Worm (Caenorhabditis elegans) whole organism, young adult: ENCODE measurements around the gene cpna-5.
A peak's percentile ranks its signal among the peaks of the same experiment; 100 is the strongest.

Source experiments
- B0019.2 ChIP-seq: fragments of 200-800 bp; sonication (Bioruptor generic); conservative IDR thresholded peaks from 2 replicates; pipeline ENCODE4 v1.3.6; 2022; ENCODE audit warnings: missing genetic modification reagents, missing genetic modification characterization, missing compliant biosample characterization
- C17E4.6 ChIP-seq: fragments of 200-800 bp; sonication (Bioruptor generic); IDR thresholded peaks from 2 replicates; pipeline ENCODE4 v1.3.6; 2022; ENCODE audit warnings: missing genetic modification reagents, missing genetic modification characterization, missing compliant biosample characterization
- D2030.7 ChIP-seq: fragments of 200-800 bp; sonication (Bioruptor generic); IDR thresholded peaks from 2 replicates; pipeline ENCODE4 v1.3.6; 2022; ENCODE audit warnings: missing genetic modification reagents, missing genetic modification characterization, missing compliant biosample characterization
- F10E7.11 ChIP-seq: sonication (generic microtip); optimal IDR thresholded peaks from 2 replicates; lab custom pipeline; 2017; ENCODE audit warnings: mild to moderate bottlenecking, missing genetic modification characterization, moderate library complexity, missing compliant biosample characterization
- F39B2.1 ChIP-seq: fragments of 200-800 bp; sonication (Bioruptor generic); IDR thresholded peaks from 2 replicates; pipeline ENCODE4 v1.3.6; 2022; ENCODE audit warnings: missing genetic modification reagents, missing genetic modification characterization, missing compliant biosample characterization
- F57C9.4 ChIP-seq: sonication (generic microtip); optimal IDR thresholded peaks from 2 replicates; lab custom pipeline; 2017; ENCODE audit warnings: mild to moderate bottlenecking, missing genetic modification characterization, missing compliant biosample characterization
- T07F8.4 ChIP-seq: sonication (generic microtip); optimal IDR thresholded peaks from 2 replicates; lab custom pipeline; 2016; ENCODE audit warnings: mild to moderate bottlenecking, missing genetic modification characterization, moderate library complexity, missing compliant biosample characterization
- Y53F4B.3 ChIP-seq: fragments of 200-800 bp; sonication (Bioruptor generic); IDR thresholded peaks from 2 replicates; pipeline ENCODE4 v1.3.6; 2022; ENCODE audit warnings: missing genetic modification reagents, missing genetic modification characterization, missing compliant biosample characterization
- Y79H2A.3 ChIP-seq: fragments of 200-800 bp; sonication (Bioruptor generic); conservative IDR thresholded peaks from 2 replicates; pipeline ENCODE4 v1.3.6; 2022; ENCODE audit warnings: missing genetic modification reagents, missing genetic modification characterization, missing compliant biosample characterization
- Y95B8A.8 ChIP-seq: fragments of 200-800 bp; sonication (Bioruptor generic); IDR thresholded peaks from 2 replicates; pipeline ENCODE4 v1.3.6; 2022; ENCODE audit warnings: missing genetic modification reagents, missing genetic modification characterization, missing compliant biosample characterization
- athp-1 ChIP-seq: sonication (generic microtip); optimal IDR thresholded peaks from 2 replicates; lab custom pipeline; 2017; ENCODE audit warnings: mild to moderate bottlenecking, missing genetic modification characterization, missing compliant biosample characterization
- attf-3 ChIP-seq: fragments of 200-800 bp; sonication (Bioruptor generic); conservative IDR thresholded peaks from 2 replicates; pipeline ENCODE4 v1.3.6; 2022; ENCODE audit warnings: missing genetic modification reagents, missing genetic modification characterization, missing compliant biosample characterization
- attf-6 ChIP-seq: fragments of 200-800 bp; sonication (Bioruptor generic); IDR thresholded peaks from 2 replicates; pipeline ENCODE4 v1.3.6; 2022; ENCODE audit warnings: missing genetic modification reagents, missing genetic modification characterization, missing compliant biosample characterization
- bed-1 ChIP-seq: fragments of 200-800 bp; sonication (Bioruptor generic); IDR thresholded peaks from 2 replicates; pipeline ENCODE4 v1.3.6; 2022; ENCODE audit warnings: missing genetic modification reagents, missing genetic modification characterization, missing compliant biosample characterization
- cebp-1 ChIP-seq, 2 experiments: fragments of 200-800 bp in 1 of 2; sonication (Bioruptor generic) in 1 of 2; sonication (generic microtip) in 1 of 2; IDR thresholded peaks in 1 of 2; optimal IDR thresholded peaks in 1 of 2; 2 replicates each; pipeline versions ENCODE4 v1.3.6 to Lab custom; 2017 to 2022; ENCODE audit warnings: missing compliant biosample characterization in 2 of 2, missing genetic modification characterization in 2 of 2, mild to moderate bottlenecking in 1 of 2, missing genetic modification reagents in 1 of 2, moderate library complexity in 1 of 2
- ceh-100 ChIP-seq: fragments of 200-800 bp; sonication (Bioruptor generic); IDR thresholded peaks from 2 replicates; pipeline ENCODE4 v1.3.6; 2022; ENCODE audit warnings: missing genetic modification reagents, missing genetic modification characterization, missing compliant biosample characterization
- ceh-27 ChIP-seq: fragments of 200-800 bp; sonication (Bioruptor generic); optimal IDR thresholded peaks from 2 replicates; lab custom pipeline; 2018; ENCODE audit warnings: mild to moderate bottlenecking, missing genetic modification characterization, moderate library complexity, missing compliant biosample characterization
- ceh-40 ChIP-seq: fragments of 200-800 bp; sonication (Bioruptor generic); IDR thresholded peaks from 2 replicates; pipeline ENCODE4 v1.3.6; 2022; ENCODE audit warnings: missing genetic modification characterization, missing compliant biosample characterization
- ceh-79 ChIP-seq: sonication (generic microtip); optimal IDR thresholded peaks from 2 replicates; lab custom pipeline; 2017; ENCODE audit warnings: mild to moderate bottlenecking, missing genetic modification characterization, missing compliant biosample characterization
- ceh-91 ChIP-seq: fragments of 200-800 bp; sonication (Bioruptor generic); IDR thresholded peaks from 2 replicates; pipeline ENCODE4 v1.3.6; 2022; ENCODE audit warnings: missing genetic modification reagents, missing genetic modification characterization, missing compliant biosample characterization
- dox-1 ChIP-seq: fragments of 200-800 bp; sonication (Bioruptor generic); IDR thresholded peaks from 2 replicates; pipeline ENCODE4 v1.3.6; 2022; ENCODE audit warnings: missing genetic modification reagents, missing genetic modification characterization, missing compliant biosample characterization
- hmg-1.2 ChIP-seq: fragments of 200-800 bp; sonication (Bioruptor generic); IDR thresholded peaks from 2 replicates; pipeline ENCODE4 v1.3.6; 2022; ENCODE audit warnings: missing genetic modification reagents, missing genetic modification characterization, missing compliant biosample characterization
- lag-1 ChIP-seq: fragments of 200-800 bp; sonication (Bioruptor generic); IDR thresholded peaks from 2 replicates; pipeline ENCODE4 v1.3.6; 2022; ENCODE audit warnings: missing genetic modification reagents, missing genetic modification characterization, missing compliant biosample characterization
- let-607 ChIP-seq, 2 experiments: fragments of 200-800 bp in 1 of 2; sonication (Bioruptor generic) in 1 of 2; sonication (generic microtip) in 1 of 2; optimal IDR thresholded peaks; 2 replicates each; lab custom pipeline; 2016 to 2018; ENCODE audit warnings: mild to moderate bottlenecking in 2 of 2, missing compliant biosample characterization in 2 of 2, missing genetic modification characterization in 2 of 2, moderate library complexity in 2 of 2, missing genotype in 1 of 2
- lsy-27 ChIP-seq: sonication (generic microtip); optimal IDR thresholded peaks from 2 replicates; lab custom pipeline; 2017; ENCODE audit warnings: missing genetic modification characterization, mild to moderate bottlenecking, missing compliant biosample characterization, antibody characterized with exemption, missing genotype, borderline replicate concordance; ENCODE audit not compliant: insufficient read depth
- madf-8 ChIP-seq: fragments of 200-800 bp; sonication (Bioruptor generic); conservative IDR thresholded peaks from 2 replicates; pipeline ENCODE4 v1.3.6; 2022; ENCODE audit warnings: missing genetic modification reagents, missing genetic modification characterization, missing compliant biosample characterization
- mcd-1 ChIP-seq: fragments of 200-800 bp; sonication (Bioruptor generic); IDR thresholded peaks from 2 replicates; pipeline ENCODE4 v1.3.6; 2022; ENCODE audit warnings: missing genetic modification reagents, missing genetic modification characterization, missing compliant biosample characterization
- nfya-1 ChIP-seq: sonication (generic microtip); optimal IDR thresholded peaks from 2 replicates; lab custom pipeline; 2017; ENCODE audit warnings: antibody characterized with exemption, missing compliant biosample characterization, missing genetic modification characterization, borderline replicate concordance; ENCODE audit not compliant: insufficient read depth
- nfyb-1 ChIP-seq: fragments of 200-800 bp; sonication (Bioruptor generic); IDR thresholded peaks from 2 replicates; pipeline ENCODE4 v1.3.6; 2022; ENCODE audit warnings: missing genetic modification reagents, missing genetic modification characterization, missing compliant biosample characterization
- nhr-90 ChIP-seq: sonication (generic microtip); optimal IDR thresholded peaks from 2 replicates; lab custom pipeline; 2016; ENCODE audit warnings: missing genotype, mild to moderate bottlenecking, missing genetic modification characterization, missing compliant biosample characterization
- pbrm-1 ChIP-seq: fragments of 200-800 bp; sonication (Bioruptor generic); IDR thresholded peaks from 2 replicates; pipeline ENCODE4 v1.3.6; 2022; ENCODE audit warnings: missing genetic modification reagents, missing genetic modification characterization, missing compliant biosample characterization
- rcor-1 ChIP-seq: fragments of 200-800 bp; sonication (Bioruptor generic); IDR thresholded peaks from 2 replicates; pipeline ENCODE4 v1.3.6; 2022; ENCODE audit warnings: missing genetic modification reagents, missing genetic modification characterization, missing compliant biosample characterization
- snpc-1.1 ChIP-seq: sonication (generic microtip); optimal IDR thresholded peaks from 2 replicates; lab custom pipeline; 2017; ENCODE audit warnings: missing genetic modification characterization, mild to moderate bottlenecking, missing compliant biosample characterization, antibody characterized with exemption, moderate library complexity, missing genotype, missing genetic modification reagents; ENCODE audit not compliant: insufficient read depth
- snpc-3.4 ChIP-seq: sonication (generic microtip); optimal IDR thresholded peaks from 2 replicates; lab custom pipeline; 2017; ENCODE audit warnings: missing genetic modification characterization, mild to moderate bottlenecking, missing compliant biosample characterization, antibody characterized with exemption, moderate library complexity, missing genotype, missing genetic modification reagents
- snpc-4 ChIP-seq, 5 experiments: fragments of 150-350 bp in 1 of 5; sonication (generic microtip) in 4 of 5; optimal IDR thresholded peaks; 2 replicates each; lab custom pipeline; 2014 to 2018; ENCODE audit warnings: missing genetic modification characterization in 5 of 5, missing biosample characterization in 3 of 5, antibody characterized with exemption in 2 of 5, mild to moderate bottlenecking in 2 of 5, missing compliant biosample characterization in 2 of 5, missing genotype in 2 of 5, moderate library complexity in 2 of 5, missing genetic modification reagents in 1 of 5
- tbp1 ChIP-seq: fragments of 200-800 bp; sonication (Bioruptor generic); optimal IDR thresholded peaks from 2 replicates; lab custom pipeline; 2018; ENCODE audit warnings: mild to moderate bottlenecking, missing genetic modification characterization, missing compliant biosample characterization
- unc-130 ChIP-seq: sonication (generic microtip); optimal IDR thresholded peaks from 2 replicates; lab custom pipeline; 2016; ENCODE audit warnings: missing genetic modification reagents, missing genetic modification characterization, missing compliant biosample characterization
- xnd-1 ChIP-seq: sonication (generic microtip); optimal IDR thresholded peaks from 2 replicates; lab custom pipeline; 2016; ENCODE audit warnings: missing genotype, missing genetic modification reagents, missing genetic modification characterization, missing compliant biosample characterization
- ztf-22 ChIP-seq: fragments of 200-800 bp; sonication (Bioruptor generic); optimal IDR thresholded peaks from 2 replicates; lab custom pipeline; 2018; ENCODE audit warnings: mild to moderate bottlenecking, missing genetic modification characterization, moderate library complexity, missing compliant biosample characterization
- ztf-3 ChIP-seq: fragments of 200-800 bp; sonication (Bioruptor generic); optimal IDR thresholded peaks from 2 replicates; lab custom pipeline; 2018; ENCODE audit warnings: mild to moderate bottlenecking, missing genetic modification characterization, missing compliant biosample characterization
- ztf-6 ChIP-seq: fragments of 200-800 bp; sonication (Bioruptor generic); IDR thresholded peaks from 2 replicates; pipeline ENCODE4 v1.3.6; 2022; ENCODE audit warnings: missing genetic modification reagents, missing genetic modification characterization, missing compliant biosample characterization

Gene cpna-5

DNA sequence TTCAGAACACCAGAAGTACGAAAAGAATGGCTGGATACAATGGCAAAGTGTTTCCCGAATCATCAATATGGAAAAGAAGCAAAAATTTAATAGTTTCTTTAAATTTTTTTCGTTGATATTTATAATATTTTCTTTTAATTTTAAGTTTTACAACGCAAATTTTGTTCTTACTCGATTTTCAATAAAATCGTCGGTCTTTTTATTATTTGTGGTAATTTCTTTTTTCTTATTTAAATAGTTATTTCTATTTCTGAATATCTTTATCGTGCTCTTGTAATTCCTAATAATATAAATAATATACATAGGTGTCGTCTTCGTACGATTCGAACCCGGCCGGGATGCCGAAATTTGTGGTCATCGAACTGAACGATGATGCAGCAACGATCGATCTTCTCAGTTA is 46.7 kb downstream of the cpna-5 start, which contains the start of gene lir-1:
TSS of gene lir-1 (plus strand) at position 301 of the 400 bp plus-strand sequence.
- TF ChIP-seq attf-3 (GFP tag; lab: Robert Waterston, UW) (no peak), tbp1 (GFP tag; lab: Kevin White, UChicago) (no peak), D2030.7 (no peak), unc-130 (GFP tag; lab: Kevin White, UChicago) (no peak), snpc-3.4 (no peak), F10E7.11 (tag; lab: Kevin White, UChicago) (no peak), snpc-1.1 (tag; lab: Kevin White, UChicago) (no peak), ztf-6 (GFP tag; lab: Robert Waterston, UW) (no peak), nhr-90 (tag; lab: Kevin White, UChicago) (no peak)

DNA sequence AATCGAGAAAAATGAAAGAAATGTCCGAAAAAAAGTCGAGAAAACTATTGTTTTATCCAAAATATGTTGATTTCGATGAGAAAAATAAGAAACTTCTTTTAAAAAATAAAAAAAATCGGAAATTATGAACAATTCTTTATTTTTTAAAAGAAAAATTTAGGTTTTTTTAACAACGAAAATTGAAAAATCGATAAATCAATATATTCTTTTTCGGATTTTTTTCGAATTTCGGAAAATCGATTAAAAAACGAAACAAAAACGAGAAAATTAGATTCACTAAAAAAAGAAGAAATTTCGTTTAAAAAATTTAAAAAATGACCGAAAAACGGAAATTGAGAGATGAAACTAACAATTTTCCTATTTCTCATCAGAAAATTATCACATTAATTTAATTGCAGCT is 48.4 kb downstream of the cpna-5 start:
- TF ChIP-seq Y79H2A.3, result no peak
- no peak for TF ChIP-seq T07F8.4 (tag; lab: Kevin White, UChicago)
- no peak for TF ChIP-seq ztf-22 (GFP tag; lab: Kevin White, UChicago)
- TF ChIP-seq F10E7.11 (tag; lab: Kevin White, UChicago), result no peak

ce11 chrII:7669409-7669808 is 49.0 kb downstream of the cpna-5 start:
- no peak for TF ChIP-seq madf-8 (GFP tag; lab: Robert Waterston, UW)
- 0 out of 2 replicates have a peak, but pooled peaks have one; percentile 14 for TF ChIP-seq mcd-1 (GFP tag; lab: Robert Waterston, UW)
- no peak for TF ChIP-seq cebp-1 (GFP tag; IDR thresholded peaks at IDR 0.05; lab: Robert Waterston, UW)
- TF ChIP-seq cebp-1 (tag; optimal IDR thresholded peaks at IDR 0.05; lab: Kevin White, UChicago), result peak; percentile 52
- peak; percentile 16 for TF ChIP-seq ceh-27
- TF ChIP-seq ceh-40 (GFP tag; lab: Robert Waterston, UW), result no peak
- TF ChIP-seq unc-130 (GFP tag; lab: Kevin White, UChicago), result no peak
- peak; percentile 65; the same call in 1 of the 2 replicates for TF ChIP-seq hmg-1.2 (GFP tag; lab: Robert Waterston, UW)
- TF ChIP-seq attf-6 (GFP tag; lab: Robert Waterston, UW), result no peak
- TF ChIP-seq ztf-3 (GFP tag; lab: Kevin White, UChicago), result no peak
- TF ChIP-seq dox-1 (GFP tag; lab: Robert Waterston, UW), result no peak
- TF ChIP-seq B0019.2 (GFP tag; lab: Robert Waterston, UW), result no peak
- no peak for TF ChIP-seq ceh-100 (GFP tag; lab: Robert Waterston, UW)
- 0 out of 2 replicates have a peak, but pooled peaks have one; percentile 31 for TF ChIP-seq pbrm-1 (GFP tag; lab: Robert Waterston, UW)
- TF ChIP-seq xnd-1, result no peak
- TF ChIP-seq ceh-91 (GFP tag; lab: Robert Waterston, UW), result no peak
- no peak for TF ChIP-seq Y79H2A.3
- TF ChIP-seq bed-1 (GFP tag; lab: Robert Waterston, UW), result no peak
- no peak for TF ChIP-seq C17E4.6 (GFP tag; lab: Robert Waterston, UW)
- TF ChIP-seq F57C9.4 (tag; lab: Kevin White, UChicago), result no peak
- no peak for TF ChIP-seq athp-1 (tag; lab: Kevin White, UChicago)
- TF ChIP-seq, all 124 proteins: peak for 5

ce11 chrII:7666967-7667366 is 51.4 kb downstream of the cpna-5 start, which contains the start of gene lir-2:
Gene lir-2, plus strand, starts transcription at chrII:7667267.
- TF ChIP-seq F10E7.11 (tag; lab: Kevin White, UChicago) (no peak), lsy-27 (tag; lab: Kevin White, UChicago) (no peak), lag-1 (GFP tag; lab: Robert Waterston, UW) (no peak), dox-1 (GFP tag; lab: Robert Waterston, UW) (no peak), let-607 (tag; optimal IDR thresholded peaks at IDR 0.05; lab: Kevin White, UChicago) (no peak), bed-1 (GFP tag; lab: Robert Waterston, UW) (no peak), ceh-79 (tag; lab: Kevin White, UChicago) (no peak), rcor-1 (GFP tag; lab: Robert Waterston, UW) (peak; percentile 21; the same call in 1 of the 2 replicates), F39B2.1 (GFP tag; lab: Robert Waterston, UW) (no peak), Y53F4B.3 (no peak), nfya-1 (no peak), ceh-40 (GFP tag; lab: Robert Waterston, UW) (no peak), Y95B8A.8 (GFP tag; lab: Robert Waterston, UW) (no peak), snpc-4 (GFP tag; optimal IDR thresholded peaks at IDR 0.05; lab: Kevin White, UChicago) (no peak), snpc-4 (tag; optimal IDR thresholded peaks at IDR 0.05; lab: Kevin White, UChicago) (no peak), nfyb-1 (GFP tag; lab: Robert Waterston, UW) (no peak)
